Worm (Caenorhabditis elegans) whole organism, L2 larva: Measurements from ENCODE around the gene Y1A5A.1.

Source experiments
- aly-2 ChIP-seq: fragments of 150-350 bp; optimal IDR thresholded peaks from 2 replicates; lab custom pipeline; 2014; ENCODE audit warnings: missing biosample characterization, missing genetic modification characterization
- nhr-237 ChIP-seq: fragments of 150-350 bp; optimal IDR thresholded peaks from 2 replicates; lab custom pipeline; 2014; ENCODE audit warnings: missing biosample characterization, missing genetic modification characterization

ce11 chrIII:3975008-3975407 lies 11.5 kb downstream of the Y1A5A.1 start:
- TF ChIP-seq aly-2 (tag; lab: Kevin White, UChicago), result no peak
- no peak for TF ChIP-seq nhr-237 (tag; lab: Kevin White, UChicago)
